Fruit fly (Drosophila melanogaster) whole organism, embryonic: ENCODE measurements around the gene CG8460.

ENCODE experiments used
- CG10565 ChIP-seq: fragments of 200-800 bp; sonication (Bioruptor generic); optimal IDR thresholded peaks from 3 replicates; lab custom pipeline; 2016; ENCODE audit warnings: missing biosample characterization, mild to moderate bottlenecking, missing genetic modification characterization
- CG17328 ChIP-seq: fragments of 200-800 bp; sonication (Bioruptor generic); IDR thresholded peaks from 2 replicates; pipeline ENCODE4 v1.3.6; 2022; ENCODE audit warnings: missing biosample characterization, missing genetic modification characterization
- CG34224 ChIP-seq: fragments of 200-800 bp; sonication (Bioruptor generic); IDR thresholded peaks from 3 replicates; pipeline ENCODE4 v1.3.6; 2022; ENCODE audit warnings: missing biosample characterization, missing genetic modification characterization; ENCODE audit not compliant: partially characterized antibody
- CG7372 ChIP-seq: fragments of 200-800 bp; sonication (Bioruptor generic); IDR thresholded peaks from 2 replicates; pipeline ENCODE4 v1.3.6; 2022; ENCODE audit warnings: missing biosample characterization, missing genetic modification characterization
- MBD-R2 ChIP-seq: fragments of 200-800 bp; sonication (Bioruptor generic); IDR thresholded peaks from 2 replicates; pipeline ENCODE4 v1.3.6; 2022; ENCODE audit warnings: missing biosample characterization, missing genetic modification characterization
- dpn ChIP-seq, 2 experiments: fragments of 200-800 bp; sonication (Bioruptor generic); optimal IDR thresholded peaks; 3 replicates each; lab custom pipeline; 2016; ENCODE audit warnings: missing biosample characterization in 2 of 2, missing genetic modification characterization in 2 of 2
- lov ChIP-seq, 2 experiments: fragments of 200-800 bp in 1 of 2; fragments of >200 bp in 1 of 2; sonication (Bioruptor generic) in 1 of 2; IDR thresholded peaks in 1 of 2; optimal IDR thresholded peaks in 1 of 2; 2 replicates in 1 of 2; 3 replicates in 1 of 2; pipeline versions ENCODE4 v1.3.6 to Lab custom; 2017 to 2022; ENCODE audit warnings: missing biosample characterization in 1 of 2, missing genetic modification characterization in 1 of 2

dm6 chr2L:8230255-8230654 lies 33.3 kb downstream of the CG8460 start:
- TF ChIP-seq CG7372 (GFP tag; lab: Robert Waterston, UW) (no peak), CG34224 (GFP tag; lab: Robert Waterston, UW) (no peak), CG17328 (no peak), MBD-R2 (no peak), CG10565 (GFP tag; lab: Kevin White, UChicago) (no peak), dpn (GFP tag; optimal IDR thresholded peaks at IDR 0.05; lab: Kevin White, UChicago) (no peak), lov (optimal IDR thresholded peaks at IDR 0.05; lab: Kevin White, UChicago) (no peak), lov (GFP tag; IDR thresholded peaks at IDR 0.05; lab: Robert Waterston, UW) (no peak)
